ENCODE assay signal across 6 worm cellular contexts in genomic region chrX:15438768-15439167, ce11.
A peak's percentile ranks its signal among the peaks of the same experiment; 100 is the strongest.
TF ChIP-seq lines count a peak whose summit lies in the region.

No protein-coding gene starts in this region.

TF ChIP-seq in whole organism, L1 larva, 84 proteins besides CTCF, POLR2A, EP300 and RAD21:
- TF ChIP-seq nhr-237 (tag; optimal IDR thresholded peaks at IDR 0.05; lab: Kevin White, UChicago) (no peak), snpc-4 (tag; optimal IDR thresholded peaks at IDR 0.05; lab: Kevin White, UChicago) (peak; percentile 92)

TF ChIP-seq in whole organism, L2 larva, 48 proteins besides CTCF, POLR2A, EP300 and RAD21:
- no peak for TF ChIP-seq elt-1 (tag; optimal IDR thresholded peaks at IDR 0.05; lab: Kevin White, UChicago)
- TF ChIP-seq snpc-4 (tag; optimal IDR thresholded peaks at IDR 0.05; lab: Kevin White, UChicago), result peak; percentile 89

TF ChIP-seq in whole organism, L3 larva, 47 proteins besides CTCF, POLR2A, EP300 and RAD21:
- TF ChIP-seq daf-12 (tag; optimal IDR thresholded peaks at IDR 0.05; lab: Kevin White, UChicago) (no peak), nhr-23 (tag; optimal IDR thresholded peaks at IDR 0.05; lab: Kevin White, UChicago) (no peak), snpc-4 (tag; optimal IDR thresholded peaks at IDR 0.05; lab: Kevin White, UChicago) (peak; percentile 85), hmg-11 (tag; optimal IDR thresholded peaks at IDR 0.05; lab: Kevin White, UChicago) (no peak), egl-27 (tag; optimal IDR thresholded peaks at IDR 0.05; lab: Kevin White, UChicago) (no peak), nfya-1 (tag; optimal IDR thresholded peaks at IDR 0.05; lab: Kevin White, UChicago; ENCODE audit: insufficient read depth) (no peak), ztf-11 (tag; optimal IDR thresholded peaks at IDR 0.05; lab: Kevin White, UChicago) (no peak)
TF ChIP-seq in whole organism, L3 larva: peak in this region for 1.

TF ChIP-seq in whole organism, L4 larva, 104 proteins besides CTCF, POLR2A, EP300 and RAD21:
- TF ChIP-seq dmd-6 (GFP tag; IDR thresholded peaks at IDR 0.05; lab: Robert Waterston, UW) (no peak), set-16 (GFP tag; IDR thresholded peaks at IDR 0.05; lab: Robert Waterston, UW) (peak; percentile 73), snpc-4 (tag; optimal IDR thresholded peaks at IDR 0.05; lab: Kevin White, UChicago) (peak; percentile 40), hif-1 (tag; optimal IDR thresholded peaks at IDR 0.05; lab: Kevin White, UChicago) (no peak), egl-43 (GFP tag; IDR thresholded peaks at IDR 0.05; lab: Robert Waterston, UW) (no peak), ctbp-1 (GFP tag; IDR thresholded peaks at IDR 0.05; lab: Robert Waterston, UW) (no peak), Y48G9A.11 (GFP tag; IDR thresholded peaks at IDR 0.05; lab: Robert Waterston, UW) (no peak), nhr-42 (GFP tag; IDR thresholded peaks at IDR 0.05; lab: Robert Waterston, UW) (0 out of 2 replicates have a peak, but pooled peaks have one; percentile 16), daf-16 (GFP tag; optimal IDR thresholded peaks at IDR 0.05; lab: Kevin White, UChicago) (no peak), daf-16 (tag; optimal IDR thresholded peaks at IDR 0.05; lab: Kevin White, UChicago) (peak; percentile 7), hmg-1.1 (GFP tag; IDR thresholded peaks at IDR 0.05; lab: Robert Waterston, UW) (0 out of 2 replicates have a peak, but pooled peaks have one; percentile 7), ZK546.5 (tag; optimal IDR thresholded peaks at IDR 0.05; lab: Kevin White, UChicago) (no peak)

TF ChIP-seq in whole organism, late embryonic, 69 proteins besides CTCF, POLR2A, EP300 and RAD21:
- TF ChIP-seq sdc-2 (tag; optimal IDR thresholded peaks at IDR 0.05; lab: Kevin White, UChicago) (peak; percentile 24), T23F11.4 (GFP tag; optimal IDR thresholded peaks at IDR 0.05; lab: Kevin White, UChicago) (no peak)

TF ChIP-seq in whole organism, young adult, 124 proteins besides CTCF, POLR2A, EP300 and RAD21:
- no peak for TF ChIP-seq ztf-6 (GFP tag; IDR thresholded peaks at IDR 0.05; lab: Robert Waterston, UW)
- TF ChIP-seq F37B4.10 (GFP tag; IDR thresholded peaks at IDR 0.05; lab: Robert Waterston, UW), result 0 out of 2 replicates have a peak, but pooled peaks have one; percentile 68
- TF ChIP-seq nhr-27 (tag; optimal IDR thresholded peaks at IDR 0.05; lab: Kevin White, UChicago), result no peak
- TF ChIP-seq snpc-4 (GFP tag; optimal IDR thresholded peaks at IDR 0.05; lab: Kevin White, UChicago), result peak; percentile 24
- peak in 3 of 4 experiments; percentile 51 to 85 (median 78) for TF ChIP-seq snpc-4 (tag; optimal IDR thresholded peaks at IDR 0.05; lab: Kevin White, UChicago)
- TF ChIP-seq ZK185.1 (tag; optimal IDR thresholded peaks at IDR 0.05; lab: Kevin White, UChicago; ENCODE audit: poor library complexity, severe bottlenecking), result no peak
- peak; percentile 26; the same call in 1 of the 2 replicates for TF ChIP-seq mcd-1 (GFP tag; IDR thresholded peaks at IDR 0.05; lab: Robert Waterston, UW)
- TF ChIP-seq zfh-2 (GFP tag; conservative IDR thresholded peaks at IDR 0.05; lab: Robert Waterston, UW), result no peak; the same call in none of the 2 replicates
- no peak for TF ChIP-seq tbx-9 (tag; optimal IDR thresholded peaks at IDR 0.05; lab: Kevin White, UChicago; ENCODE audit: borderline replicate concordance)
- no peak for TF ChIP-seq rec-8 (tag; optimal IDR thresholded peaks at IDR 0.05; lab: Kevin White, UChicago)
- no peak for TF ChIP-seq madf-3 (GFP tag; IDR thresholded peaks at IDR 0.05; lab: Robert Waterston, UW)
- no peak for TF ChIP-seq Y56A3A.18 (GFP tag; IDR thresholded peaks at IDR 0.05; lab: Robert Waterston, UW)
- TF ChIP-seq madf-8 (GFP tag; conservative IDR thresholded peaks at IDR 0.05; lab: Robert Waterston, UW), result no peak
- no peak for TF ChIP-seq die-1 (tag; optimal IDR thresholded peaks at IDR 0.05; lab: Kevin White, UChicago)
